Worm (Caenorhabditis elegans): ENCODE results near the gene Y116A8C.24.

The Y116A8C.24 gene

DNA sequence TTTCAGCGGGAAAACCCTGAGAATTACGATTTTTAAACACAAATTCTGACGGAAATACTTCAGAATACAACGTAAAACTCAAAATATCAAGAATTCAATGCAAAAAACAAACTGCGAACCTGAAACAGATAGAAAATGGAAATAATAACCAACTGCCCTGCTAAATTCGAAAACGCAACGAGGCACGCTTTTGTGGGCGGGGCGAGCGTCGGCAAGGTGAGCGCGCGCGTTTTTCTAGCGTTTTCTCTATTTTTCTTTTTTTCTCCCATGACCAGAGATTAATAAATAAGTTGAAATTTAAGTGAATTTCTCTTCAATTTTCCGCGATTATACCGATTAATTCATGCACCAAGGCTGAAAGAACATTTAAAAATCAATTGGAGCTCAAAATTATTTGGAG lies 47.9 kb upstream of the Y116A8C.24 start, which contains the start of gene uaf-2 (continued):
- no peak for TF ChIP-seq bed-2 (GFP tag; IDR thresholded peaks at IDR 0.05)
- no peak for TF ChIP-seq ZK185.1 (tag; optimal IDR thresholded peaks at IDR 0.05; ENCODE audit: poor library complexity, severe bottlenecking)
- TF ChIP-seq repo-1 (tag; optimal IDR thresholded peaks at IDR 0.05): no peak
- TF ChIP-seq nhr-27 (tag; optimal IDR thresholded peaks at IDR 0.05): no peak
- TF ChIP-seq akir-1 (GFP tag; optimal IDR thresholded peaks at IDR 0.05): no peak
- TF ChIP-seq Y67H2A.10 (GFP tag; conservative IDR thresholded peaks at IDR 0.05): no peak
- no peak for TF ChIP-seq F49E8.2 (tag; optimal IDR thresholded peaks at IDR 0.05; ENCODE audit: insufficient read depth)
- TF ChIP-seq pbrm-1 (GFP tag; IDR thresholded peaks at IDR 0.05): no peak
- no peak for TF ChIP-seq B0019.2 (GFP tag; conservative IDR thresholded peaks at IDR 0.05)
- no peak for TF ChIP-seq egl-18 (GFP tag; IDR thresholded peaks at IDR 0.05)
- TF ChIP-seq F37B4.10 (GFP tag; IDR thresholded peaks at IDR 0.05): no peak
- peak; percentile 4 for TF ChIP-seq snpc-1.3 (tag; optimal IDR thresholded peaks at IDR 0.05; ENCODE audit: insufficient read depth)
- no peak for TF ChIP-seq lsy-27 (tag; optimal IDR thresholded peaks at IDR 0.05; ENCODE audit: borderline replicate concordance, insufficient read depth)
- no peak for TF ChIP-seq nfya-2 (GFP tag; IDR thresholded peaks at IDR 0.05)
- no peak for TF ChIP-seq ceh-40 (GFP tag; IDR thresholded peaks at IDR 0.05)
- peak; percentile 88 for TF ChIP-seq madf-3 (GFP tag; IDR thresholded peaks at IDR 0.05)
- TF ChIP-seq zfh-2 (GFP tag; conservative IDR thresholded peaks at IDR 0.05): no peak
- 0 out of 2 replicates have a peak, but pooled peaks have one; percentile 7 for TF ChIP-seq mcd-1 (GFP tag; IDR thresholded peaks at IDR 0.05)
- no peak for TF ChIP-seq let-526 (GFP tag; IDR thresholded peaks at IDR 0.05)
- TF ChIP-seq ztf-18 (tag; optimal IDR thresholded peaks at IDR 0.05): no peak
- 0 out of 2 replicates have a peak, but pooled peaks have one; percentile 10 for TF ChIP-seq D2030.7 (GFP tag; IDR thresholded peaks at IDR 0.05)
- TF ChIP-seq sptf-2 (GFP tag; optimal IDR thresholded peaks at IDR 0.05): no peak
- TF ChIP-seq unc-62 (GFP tag; optimal IDR thresholded peaks at IDR 0.05): no peak
- TF ChIP-seq hmg-1.2 (GFP tag; IDR thresholded peaks at IDR 0.05): 0 out of 2 replicates have a peak, but pooled peaks have one; percentile 21

DNA sequence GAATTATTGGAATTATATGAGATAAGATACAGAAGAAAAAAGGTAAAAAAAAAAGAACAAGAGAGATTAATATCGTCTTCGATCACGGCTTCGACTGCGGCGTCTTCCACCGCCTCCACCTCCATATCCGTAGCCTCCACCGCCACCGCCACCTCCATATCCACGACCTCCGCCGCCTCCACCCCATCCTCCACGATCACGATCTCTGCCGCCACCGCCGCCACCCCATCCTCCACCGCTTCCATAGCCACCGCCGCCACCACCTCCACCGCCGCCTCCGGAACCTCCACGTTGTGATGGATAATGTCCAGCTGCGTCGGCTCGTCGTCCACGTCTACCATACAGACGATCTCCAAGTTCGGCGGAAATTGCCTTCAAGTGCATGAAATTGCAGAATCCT lies 46.1 kb upstream of the Y116A8C.24 start:
- no peak for TF ChIP-seq T26A5.8 (tag; optimal IDR thresholded peaks at IDR 0.05)
- no peak for TF ChIP-seq ztf-28 (GFP tag; IDR thresholded peaks at IDR 0.05)
- TF ChIP-seq egrh-3 (GFP tag; IDR thresholded peaks at IDR 0.05): peak; percentile 94
- TF ChIP-seq ceh-27 (GFP tag; optimal IDR thresholded peaks at IDR 0.05): no peak
- no peak for TF ChIP-seq cebp-1 (GFP tag; IDR thresholded peaks at IDR 0.05)
- no peak for TF ChIP-seq cebp-1 (tag; optimal IDR thresholded peaks at IDR 0.05)
- peak; percentile 68; the same call in 1 of the 2 replicates for TF ChIP-seq zfh-2 (GFP tag; conservative IDR thresholded peaks at IDR 0.05)
- TF ChIP-seq gei-17 (GFP tag; optimal IDR thresholded peaks at IDR 0.05): no peak
- TF ChIP-seq aptf-3 (GFP tag; IDR thresholded peaks at IDR 0.05): 0 out of 2 replicates have a peak, but pooled peaks have one; percentile 20

DNA sequence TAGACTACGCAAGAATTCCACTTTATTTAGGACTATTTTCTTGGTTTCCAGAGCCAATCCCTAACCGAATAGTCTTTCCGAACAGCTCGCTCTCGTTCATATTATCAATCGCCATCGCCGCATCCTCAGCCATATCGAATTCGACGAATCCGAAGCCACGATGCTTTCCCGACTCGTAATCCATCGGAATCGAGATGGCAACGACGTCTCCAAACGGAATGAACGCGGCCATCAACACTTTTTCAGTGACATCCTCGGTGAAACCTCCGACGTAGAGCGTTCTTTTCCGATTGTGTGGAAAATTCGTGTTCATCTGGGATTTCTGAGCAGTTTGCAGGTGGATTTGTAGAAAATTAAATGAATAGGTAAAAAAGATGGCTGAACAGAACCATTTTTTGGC lies 45.7 kb upstream of the Y116A8C.24 start, which contains the start of gene cyn-13:
Gene cyn-13, minus strand, starts transcription at position 313 of the 400 bp plus-strand sequence.
- TF ChIP-seq athp-1 (tag; optimal IDR thresholded peaks at IDR 0.05) (no peak), aptf-3 (GFP tag; IDR thresholded peaks at IDR 0.05) (no peak), C06A6.2 (GFP tag; conservative IDR thresholded peaks at IDR 0.05) (no peak), akir-1 (GFP tag; optimal IDR thresholded peaks at IDR 0.05) (no peak), Y56A3A.18 (GFP tag; IDR thresholded peaks at IDR 0.05) (0 out of 2 replicates have a peak, but pooled peaks have one; percentile 16), hlh-26 (GFP tag; conservative IDR thresholded peaks at IDR 0.05) (no peak), rpc-1 (optimal IDR thresholded peaks at IDR 0.05) (no peak), rpc-1 (tag; optimal IDR thresholded peaks at IDR 0.05) (no peak), cebp-1 (GFP tag; IDR thresholded peaks at IDR 0.05) (no peak), cebp-1 (tag; optimal IDR thresholded peaks at IDR 0.05) (peak; percentile 16), hrde-1 (tag; optimal IDR thresholded peaks at IDR 0.05; ENCODE audit: borderline replicate concordance) (peak; percentile 54), attf-5 (GFP tag; optimal IDR thresholded peaks at IDR 0.05) (no peak), fkh-3 (tag; optimal IDR thresholded peaks at IDR 0.05) (peak; percentile 4), nhr-120 (GFP tag; IDR thresholded peaks at IDR 0.05) (no peak), F55B11.4 (tag; optimal IDR thresholded peaks at IDR 0.05; ENCODE audit: borderline replicate concordance, insufficient read depth) (no peak), bed-2 (GFP tag; IDR thresholded peaks at IDR 0.05) (no peak), nfya-1 (tag; optimal IDR thresholded peaks at IDR 0.05; ENCODE audit: borderline replicate concordance, insufficient read depth) (no peak), F49E8.2 (tag; optimal IDR thresholded peaks at IDR 0.05; ENCODE audit: insufficient read depth) (peak; percentile 41), ekl-4 (GFP tag; IDR thresholded peaks at IDR 0.05) (peak; percentile 48; the same call in 1 of the 2 replicates), mel-28 (tag; optimal IDR thresholded peaks at IDR 0.05; ENCODE audit: borderline replicate concordance) (no peak)
